Worm (Caenorhabditis elegans) whole organism, young adult: ENCODE data around the gene F18E3.13.

Experiments used
- B0261.1 ChIP-seq: sonication (generic microtip); optimal IDR thresholded peaks from 2 replicates; lab custom pipeline; 2016; ENCODE audit warnings: mild to moderate bottlenecking, missing genetic modification characterization, moderate library complexity, missing compliant biosample characterization
- ama-1 ChIP-seq, 3 experiments: fragments of 150-350 bp in 1 of 3; sonication (generic microtip) in 2 of 3; optimal IDR thresholded peaks; 2 replicates each; lab custom pipeline; 2014 to 2018; ENCODE audit warnings: missing biosample characterization in 2 of 3, missing genetic modification characterization in 2 of 3, missing genetic modification reagents in 2 of 3
- aptf-3 ChIP-seq: fragments of 200-800 bp; sonication (Bioruptor generic); IDR thresholded peaks from 2 replicates; pipeline ENCODE4 v1.3.6; 2022; ENCODE audit warnings: missing genetic modification characterization, missing compliant biosample characterization
- atf-7 ChIP-seq: sonication (generic microtip); optimal IDR thresholded peaks from 2 replicates; lab custom pipeline; 2017; ENCODE audit warnings: mild to moderate bottlenecking, missing genetic modification characterization, missing compliant biosample characterization
- ceh-100 ChIP-seq: fragments of 200-800 bp; sonication (Bioruptor generic); IDR thresholded peaks from 2 replicates; pipeline ENCODE4 v1.3.6; 2022; ENCODE audit warnings: missing genetic modification reagents, missing genetic modification characterization, missing compliant biosample characterization
- gei-17 ChIP-seq: fragments of 200-800 bp; sonication (Bioruptor generic); optimal IDR thresholded peaks from 2 replicates; lab custom pipeline; 2018; ENCODE audit warnings: mild to moderate bottlenecking, missing genetic modification characterization, missing compliant biosample characterization
- nhr-90 ChIP-seq: sonication (generic microtip); optimal IDR thresholded peaks from 2 replicates; lab custom pipeline; 2016; ENCODE audit warnings: missing genotype, mild to moderate bottlenecking, missing genetic modification characterization, missing compliant biosample characterization
- rec-8 ChIP-seq, 2 experiments: sonication (generic microtip); optimal IDR thresholded peaks; 2 replicates each; lab custom pipeline; 2016; ENCODE audit warnings: mild to moderate bottlenecking in 2 of 2, missing genetic modification characterization in 2 of 2, missing genetic modification reagents in 2 of 2, missing genotype in 2 of 2, missing biosample characterization in 1 of 2, missing compliant biosample characterization in 1 of 2, moderate library complexity in 1 of 2
- tlf-1 ChIP-seq: fragments of 200-800 bp; sonication (Bioruptor generic); optimal IDR thresholded peaks from 2 replicates; lab custom pipeline; 2018; ENCODE audit warnings: mild to moderate bottlenecking, missing genetic modification characterization, missing compliant biosample characterization
- unc-62 ChIP-seq: fragments of 150-350 bp; optimal IDR thresholded peaks from 2 replicates; lab custom pipeline; 2014; ENCODE audit warnings: missing biosample characterization, missing genetic modification reagents, missing genetic modification characterization
- ztf-26 ChIP-seq: sonication (generic microtip); optimal IDR thresholded peaks from 2 replicates; lab custom pipeline; 2017; ENCODE audit warnings: missing genetic modification characterization, missing compliant biosample characterization
- ztf-28 ChIP-seq: fragments of 200-800 bp; sonication (Bioruptor generic); IDR thresholded peaks from 2 replicates; pipeline ENCODE4 v1.3.6; 2022; ENCODE audit warnings: missing genetic modification reagents, missing genetic modification characterization, missing compliant biosample characterization

ce11 chrV:7400588-7400987 is 15.4 kb upstream of the F18E3.13 start, which contains the start of gene srx-60:
- TF ChIP-seq aptf-3 (GFP tag; lab: Robert Waterston, UW) (no peak), unc-62 (GFP tag; lab: Kevin White, UChicago) (no peak), ztf-28 (no peak), ceh-100 (GFP tag; lab: Robert Waterston, UW) (no peak), gei-17 (GFP tag; lab: Kevin White, UChicago) (no peak), atf-7 (tag; lab: Kevin White, UChicago) (no peak), ama-1 (optimal IDR thresholded peaks at IDR 0.05; lab: Kevin White, UChicago) (no peak), ama-1 (GFP tag; optimal IDR thresholded peaks at IDR 0.05; lab: Kevin White, UChicago) (no peak), rec-8 (tag; optimal IDR thresholded peaks at IDR 0.05; lab: Kevin White, UChicago) (no peak), tlf-1 (GFP tag; lab: Kevin White, UChicago) (no peak), nhr-90 (no peak), ztf-26 (tag; lab: Kevin White, UChicago) (no peak), B0261.1 (tag; lab: Kevin White, UChicago) (no peak)
